Worm (Caenorhabditis elegans) whole organism, young adult: ENCODE measurements around the gene E02H4.2.

Experiments
- B0019.2 ChIP-seq: fragments of 200-800 bp; sonication (Bioruptor generic); conservative IDR thresholded peaks from 2 replicates; pipeline ENCODE4 v1.3.6; 2022; ENCODE audit warnings: missing genetic modification reagents, missing genetic modification characterization, missing compliant biosample characterization
- B0035.1 ChIP-seq: sonication (generic microtip); optimal IDR thresholded peaks from 2 replicates; lab custom pipeline; 2016; ENCODE audit warnings: missing genetic modification characterization, mild to moderate bottlenecking, missing compliant biosample characterization, missing genotype, missing genetic modification reagents
- F57A8.1 ChIP-seq: fragments of 200-800 bp; sonication (Bioruptor generic); optimal IDR thresholded peaks from 2 replicates; lab custom pipeline; 2018; ENCODE audit warnings: mild to moderate bottlenecking, missing genetic modification characterization, moderate library complexity, missing compliant biosample characterization
- F57C9.4 ChIP-seq: sonication (generic microtip); optimal IDR thresholded peaks from 2 replicates; lab custom pipeline; 2017; ENCODE audit warnings: mild to moderate bottlenecking, missing genetic modification characterization, missing compliant biosample characterization
- T07F8.4 ChIP-seq: sonication (generic microtip); optimal IDR thresholded peaks from 2 replicates; lab custom pipeline; 2016; ENCODE audit warnings: mild to moderate bottlenecking, missing genetic modification characterization, moderate library complexity, missing compliant biosample characterization
- ZK185.1 ChIP-seq: sonication (generic microtip); optimal IDR thresholded peaks from 2 replicates; lab custom pipeline; 2016; ENCODE audit warnings: mild to moderate bottlenecking, missing genetic modification characterization, missing compliant biosample characterization; ENCODE audit not compliant: poor library complexity, severe bottlenecking
- ama-1 ChIP-seq, 3 experiments: fragments of 150-350 bp in 1 of 3; sonication (generic microtip) in 2 of 3; optimal IDR thresholded peaks; 2 replicates each; lab custom pipeline; 2014 to 2018; ENCODE audit warnings: missing biosample characterization in 2 of 3, missing genetic modification characterization in 2 of 3, missing genetic modification reagents in 2 of 3
- atf-7 ChIP-seq: sonication (generic microtip); optimal IDR thresholded peaks from 2 replicates; lab custom pipeline; 2017; ENCODE audit warnings: mild to moderate bottlenecking, missing genetic modification characterization, missing compliant biosample characterization
- ceh-91 ChIP-seq: fragments of 200-800 bp; sonication (Bioruptor generic); IDR thresholded peaks from 2 replicates; pipeline ENCODE4 v1.3.6; 2022; ENCODE audit warnings: missing genetic modification reagents, missing genetic modification characterization, missing compliant biosample characterization
- dpff-1 ChIP-seq: sonication (generic microtip); optimal IDR thresholded peaks from 2 replicates; lab custom pipeline; 2017; ENCODE audit warnings: mild to moderate bottlenecking, missing genetic modification characterization, missing compliant biosample characterization
- fkh-3 ChIP-seq: sonication (generic microtip); optimal IDR thresholded peaks from 2 replicates; lab custom pipeline; 2016; ENCODE audit warnings: mild to moderate bottlenecking, missing genetic modification characterization, missing compliant biosample characterization
- hrde-1 ChIP-seq: sonication (generic microtip); optimal IDR thresholded peaks from 2 replicates; lab custom pipeline; 2016; ENCODE audit warnings: missing genetic modification characterization, mild to moderate bottlenecking, missing compliant biosample characterization, moderate library complexity, missing genotype, missing genetic modification reagents, borderline replicate concordance
- lin-40 ChIP-seq: sonication (generic microtip); optimal IDR thresholded peaks from 2 replicates; lab custom pipeline; 2016; ENCODE audit warnings: missing genetic modification characterization, mild to moderate bottlenecking, missing compliant biosample characterization, missing genotype, missing genetic modification reagents
- lsy-27 ChIP-seq: sonication (generic microtip); optimal IDR thresholded peaks from 2 replicates; lab custom pipeline; 2017; ENCODE audit warnings: missing genetic modification characterization, mild to moderate bottlenecking, missing compliant biosample characterization, antibody characterized with exemption, missing genotype, borderline replicate concordance; ENCODE audit not compliant: insufficient read depth
- mcd-1 ChIP-seq: fragments of 200-800 bp; sonication (Bioruptor generic); IDR thresholded peaks from 2 replicates; pipeline ENCODE4 v1.3.6; 2022; ENCODE audit warnings: missing genetic modification reagents, missing genetic modification characterization, missing compliant biosample characterization
- nfyb-1 ChIP-seq: fragments of 200-800 bp; sonication (Bioruptor generic); IDR thresholded peaks from 2 replicates; pipeline ENCODE4 v1.3.6; 2022; ENCODE audit warnings: missing genetic modification reagents, missing genetic modification characterization, missing compliant biosample characterization
- nhr-120 ChIP-seq: fragments of 200-800 bp; sonication (Bioruptor generic); IDR thresholded peaks from 2 replicates; pipeline ENCODE4 v1.3.6; 2022; ENCODE audit warnings: missing genetic modification characterization, missing compliant biosample characterization
- nhr-179 ChIP-seq: sonication (generic microtip); optimal IDR thresholded peaks from 2 replicates; lab custom pipeline; 2016; ENCODE audit warnings: mild to moderate bottlenecking, missing genetic modification characterization, missing compliant biosample characterization
- pbrm-1 ChIP-seq: fragments of 200-800 bp; sonication (Bioruptor generic); IDR thresholded peaks from 2 replicates; pipeline ENCODE4 v1.3.6; 2022; ENCODE audit warnings: missing genetic modification reagents, missing genetic modification characterization, missing compliant biosample characterization
- pha-4 ChIP-seq: fragments of 150-350 bp; sonication (generic microtip); optimal IDR thresholded peaks from 2 replicates; lab custom pipeline; 2014; ENCODE audit warnings: missing biosample characterization, missing genetic modification reagents, missing genetic modification characterization
- rec-8 ChIP-seq, 2 experiments: sonication (generic microtip); optimal IDR thresholded peaks; 2 replicates each; lab custom pipeline; 2016; ENCODE audit warnings: mild to moderate bottlenecking in 2 of 2, missing genetic modification characterization in 2 of 2, missing genetic modification reagents in 2 of 2, missing genotype in 2 of 2, missing biosample characterization in 1 of 2, missing compliant biosample characterization in 1 of 2, moderate library complexity in 1 of 2
- tbx-9 ChIP-seq: sonication (generic microtip); optimal IDR thresholded peaks from 2 replicates; lab custom pipeline; 2016; ENCODE audit warnings: borderline replicate concordance, missing genetic modification characterization, inconsistent platforms, missing compliant biosample characterization

The E02H4.2 gene

ce11 chrX:14228764-14229163 is 52.7 kb downstream of the E02H4.2 start (continued):
- no peak for TF ChIP-seq ama-1 (optimal IDR thresholded peaks at IDR 0.05; lab: Kevin White, UChicago)
- TF ChIP-seq ama-1 (GFP tag; optimal IDR thresholded peaks at IDR 0.05; lab: Kevin White, UChicago), result peak in 1 of 2 experiments; percentile 27
- TF ChIP-seq lsy-27, result peak; percentile 50
- peak; percentile 68 for TF ChIP-seq ZK185.1
- TF ChIP-seq nhr-179 (tag; lab: Kevin White, UChicago), result peak; percentile 58
- TF ChIP-seq dpff-1 (tag; lab: Kevin White, UChicago), result no peak
- TF ChIP-seq B0019.2 (GFP tag; lab: Robert Waterston, UW), result no peak
- TF ChIP-seq lin-40 (tag; lab: Kevin White, UChicago), result no peak
- no peak for TF ChIP-seq F57A8.1
- TF ChIP-seq tbx-9 (tag; lab: Kevin White, UChicago), result no peak
- TF ChIP-seq fkh-3 (tag; lab: Kevin White, UChicago), result no peak
- TF ChIP-seq ceh-91 (GFP tag; lab: Robert Waterston, UW), result no peak
- TF ChIP-seq atf-7, result no peak
- peak in 1 of 2 experiments; percentile 75 for TF ChIP-seq rec-8 (tag; optimal IDR thresholded peaks at IDR 0.05; lab: Kevin White, UChicago)
- TF ChIP-seq T07F8.4, result peak; percentile 8
- TF ChIP-seq pbrm-1, result peak; percentile 61; the same call in 1 of the 2 replicates
- peak; percentile 48 for TF ChIP-seq nfyb-1 (GFP tag; lab: Robert Waterston, UW)
- no peak for TF ChIP-seq pha-4 (tag; lab: Kevin White, UChicago)
- peak; percentile 40 for TF ChIP-seq hrde-1 (tag; lab: Kevin White, UChicago)
- peak; percentile 14 for TF ChIP-seq B0035.1 (tag; lab: Kevin White, UChicago)
- no peak for TF ChIP-seq F57C9.4 (tag; lab: Kevin White, UChicago)
- TF ChIP-seq mcd-1 (GFP tag; lab: Robert Waterston, UW), result no peak
- TF ChIP-seq nhr-120 (GFP tag; lab: Robert Waterston, UW), result no peak
